Worm (Caenorhabditis elegans): ENCODE results near the gene T26G10.3.

DNA sequence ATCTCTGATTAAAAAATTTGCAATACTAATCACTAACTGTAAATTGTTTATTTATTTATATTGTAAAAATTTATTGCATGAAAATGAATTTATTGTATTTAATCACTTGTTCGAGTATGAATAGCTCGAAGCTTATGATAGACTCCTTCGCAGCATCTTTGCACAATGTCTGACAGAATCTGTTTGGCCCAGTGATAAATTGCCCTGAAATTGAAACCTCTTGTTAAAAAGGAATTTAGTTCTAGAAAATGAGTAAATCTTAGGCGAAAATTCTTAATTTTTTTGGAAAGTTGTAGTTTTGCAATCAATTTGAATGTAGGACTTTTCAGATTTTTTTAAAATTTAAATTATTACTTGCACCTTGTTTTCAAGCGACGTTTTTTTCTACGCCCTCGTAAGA, 21.8 kb upstream of the T26G10.3 start:
- TF ChIP-seq klf-2 (GFP tag; conservative IDR thresholded peaks at IDR 0.05) (no peak), ztf-29 (GFP tag; IDR thresholded peaks at IDR 0.05) (no peak), ztf-23 (GFP tag; IDR thresholded peaks at IDR 0.05) (no peak), ref-1 (GFP tag; conservative IDR thresholded peaks at IDR 0.05) (no peak)
